Worm (Caenorhabditis elegans) whole organism, L4 larva: ENCODE measurements around the gene C09B9.4.
A peak's percentile ranks its signal among the peaks of the same experiment; 100 is the strongest.

ENCODE experiments used
- ceh-44 ChIP-seq: fragments of 200-800 bp; sonication (Bioruptor generic); IDR thresholded peaks from 2 replicates; pipeline ENCODE4 v1.3.6; 2022; ENCODE audit warnings: missing genetic modification reagents, missing genetic modification characterization, missing compliant biosample characterization
- dmd-6 ChIP-seq: fragments of 200-800 bp; sonication (Bioruptor generic); IDR thresholded peaks from 2 replicates; pipeline ENCODE4 v1.3.6; 2022; ENCODE audit warnings: missing genetic modification reagents, missing genetic modification characterization, missing compliant biosample characterization
- unc-39 ChIP-seq: sonication (generic microtip); optimal IDR thresholded peaks from 2 replicates; lab custom pipeline; 2017; ENCODE audit warnings: missing biosample characterization, missing genetic modification characterization
- unc-62 ChIP-seq, 3 experiments: fragments of 150-350 bp in 1 of 3; sonication (generic microtip); optimal IDR thresholded peaks in 2 of 3; peaks in 1 of 3; 1 replicate in 1 of 3; 2 replicates in 2 of 3; lab custom pipeline; 2014 to 2017; ENCODE audit warnings: missing biosample characterization in 3 of 3, missing genetic modification characterization in 3 of 3, missing genetic modification reagents in 3 of 3, missing genotype in 1 of 3

C09B9.4 gene

DNA sequence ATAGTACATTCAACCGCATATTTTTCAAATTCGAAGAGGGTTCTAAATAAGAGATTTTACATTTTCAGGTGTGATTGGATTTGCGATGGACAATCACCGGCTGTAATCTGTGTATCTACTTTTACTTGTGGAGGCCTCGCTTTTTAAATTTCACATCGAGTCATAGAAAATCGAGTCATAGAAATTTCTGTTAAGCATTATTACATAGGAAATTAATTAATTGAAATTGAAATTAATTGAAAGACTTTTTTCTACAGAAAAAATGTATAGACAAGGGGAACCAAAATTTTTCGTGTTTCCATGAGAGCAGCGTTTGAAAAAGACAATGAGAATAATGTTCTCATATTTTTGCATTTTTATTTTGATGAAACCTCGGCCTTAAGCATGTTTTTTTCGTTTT, 49.4 kb downstream of the C09B9.4 start, which contains the start of gene clec-176:
TSS of gene clec-176 (plus strand) at position 301 of the 400 bp plus-strand sequence.
- no peak for TF ChIP-seq ceh-44 (GFP tag; lab: Robert Waterston, UW)
- no peak for TF ChIP-seq unc-39 (tag; lab: Kevin White, UChicago)

DNA sequence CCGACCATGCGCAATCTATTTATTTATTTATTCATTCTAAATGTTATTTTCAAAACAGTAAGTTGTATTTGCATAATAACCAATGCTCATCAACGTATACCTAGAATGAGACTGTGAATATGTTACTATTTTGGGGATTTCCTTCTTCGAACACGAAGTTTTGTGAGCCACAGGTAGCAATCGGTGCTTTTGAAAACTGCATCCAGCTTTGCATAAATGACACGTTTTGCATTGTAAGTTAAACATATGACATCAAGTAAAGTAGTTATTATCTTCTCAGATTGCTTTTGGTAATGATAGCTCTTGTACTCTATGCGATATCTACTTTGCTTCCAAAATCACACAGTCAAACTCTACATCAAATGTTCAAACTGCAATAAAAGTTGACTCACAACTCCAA, 50.7 kb downstream of the C09B9.4 start, which contains the start of gene E03H12.4:
TSS of gene E03H12.4 (plus strand) at position 120 of the 400 bp plus-strand sequence.
- TF ChIP-seq unc-62 (GFP tag; optimal IDR thresholded peaks at IDR 0.05 in 1 of 2; lab: Kevin White, UChicago) (peak in 1 of 2 experiments; percentile 96), unc-62 (tag; optimal IDR thresholded peaks at IDR 0.05; lab: Kevin White, UChicago) (no peak), dmd-6 (GFP tag; lab: Robert Waterston, UW) (no peak)
